Worm (Caenorhabditis elegans): ENCODE data around the gene pck-1.
"Not testable (repeated sequence)": the region's sequence is repeated elsewhere in the genome, so short reads cannot be mapped to it uniquely, and the experiment has no call there.

DNA sequence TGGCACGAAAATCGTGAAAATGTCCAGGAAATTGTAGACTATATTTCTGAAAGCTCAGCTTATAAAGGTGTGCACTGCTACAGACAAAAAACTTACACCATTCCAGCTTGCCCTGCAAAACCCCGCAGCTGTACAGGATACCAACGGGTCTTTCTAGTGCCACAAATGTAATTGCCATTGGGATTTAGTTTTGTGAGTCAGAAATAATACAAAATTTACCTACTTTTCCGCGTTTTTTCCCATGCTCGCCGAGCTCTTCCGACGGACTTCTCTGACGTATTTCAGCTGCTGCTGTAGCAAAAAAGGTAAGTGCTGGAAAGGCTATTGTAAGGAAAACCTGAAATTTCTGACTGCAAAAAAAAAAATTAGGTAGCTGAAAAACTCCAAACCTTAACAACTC is 31.0 kb upstream of the pck-1 start, which contains the start of gene C29F9.8:
- not testable (repeated sequence) for TF ChIP-seq ama-1 (optimal IDR thresholded peaks at IDR 0.05); skn-1 (tag; optimal IDR thresholded peaks at IDR 0.05); zag-1 (tag; optimal IDR thresholded peaks at IDR 0.05); nfya-1 (tag; optimal IDR thresholded peaks at IDR 0.05; ENCODE audit: insufficient read depth)

Measured in whole organism, L3 larva.